Fruit fly (Drosophila melanogaster): Measurements from ENCODE around the gene Or94a.

The Or94a gene

DNA sequence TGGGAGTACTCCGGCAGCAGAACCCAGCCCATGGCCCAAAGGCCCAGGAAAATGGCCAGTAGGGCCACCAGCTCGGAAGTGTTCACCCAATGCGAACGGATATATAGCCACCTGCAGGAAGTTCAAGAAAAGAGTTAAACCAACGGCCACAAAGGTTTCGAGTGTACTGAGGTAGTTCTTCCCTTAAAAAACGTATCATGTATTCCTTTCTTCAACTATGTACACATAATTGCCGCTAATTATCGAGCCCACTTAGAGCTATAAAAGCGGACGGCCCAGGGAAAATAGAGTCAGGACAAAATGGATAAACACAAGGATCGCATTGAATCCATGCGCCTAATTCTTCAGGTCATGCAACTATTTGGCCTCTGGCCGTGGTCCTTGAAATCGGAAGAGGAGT lies at the start of gene Or94a:
Or94a (plus strand) TSS at position 301 of the 400 bp plus-strand sequence.
- TF ChIP-seq CG6163 (GFP tag; IDR thresholded peaks at IDR 0.05) (no peak), cyc (GFP tag; optimal IDR thresholded peaks at IDR 0.05) (no peak), dsx (GFP tag; optimal IDR thresholded peaks at IDR 0.05; ENCODE audit: poor library complexity, severe bottlenecking) (no peak), fd85E (GFP tag; optimal IDR thresholded peaks at IDR 0.05) (no peak), CG34406 (GFP tag; optimal IDR thresholded peaks at IDR 0.05) (no peak), CG32006 (GFP tag; optimal IDR thresholded peaks at IDR 0.05) (no peak), Ets21C (GFP tag; optimal IDR thresholded peaks at IDR 0.05) (no peak), topi (GFP tag; optimal IDR thresholded peaks at IDR 0.05) (no peak), CG1621 (tag; optimal IDR thresholded peaks at IDR 0.05) (no peak), Hr4 (GFP tag; optimal IDR thresholded peaks at IDR 0.05) (no peak), CG3919 (GFP tag; optimal IDR thresholded peaks at IDR 0.05) (no peak), CG8119 (GFP tag; IDR thresholded peaks at IDR 0.05) (no peak), Blimp-1 (GFP tag; optimal IDR thresholded peaks at IDR 0.05) (no peak), esn (GFP tag; optimal IDR thresholded peaks at IDR 0.05) (no peak), Met (GFP tag; optimal IDR thresholded peaks at IDR 0.05) (no peak)

dm6 chr3R:22965220-22965619 lies 21.9 kb upstream of the Or94a start:
- TF ChIP-seq spab (GFP tag; optimal IDR thresholded peaks at IDR 0.05) = no peak
- TF ChIP-seq CG31627 (GFP tag; optimal IDR thresholded peaks at IDR 0.05) = no peak
- no peak for TF ChIP-seq CG15336 (GFP tag; IDR thresholded peaks at IDR 0.05)
- TF ChIP-seq Hr39 (GFP tag; optimal IDR thresholded peaks at IDR 0.05) = peak; percentile 7
- TF ChIP-seq CG10669 (GFP tag; optimal IDR thresholded peaks at IDR 0.05) = peak; percentile 21
- TF ChIP-seq Eip78C (GFP tag) = peak; percentile 66
- no peak for TF ChIP-seq net (GFP tag; optimal IDR thresholded peaks at IDR 0.05)
- no peak for TF ChIP-seq CG6854 (GFP tag; optimal IDR thresholded peaks at IDR 0.05)

dm6 chr3R:22965984-22966383 lies 21.1 kb upstream of the Or94a start, which contains the start of gene Tpl94D:
Gene Tpl94D, plus strand, starts transcription at chr3R:22966284.
- no peak for TF ChIP-seq CG15336 (GFP tag; IDR thresholded peaks at IDR 0.05)

DNA sequence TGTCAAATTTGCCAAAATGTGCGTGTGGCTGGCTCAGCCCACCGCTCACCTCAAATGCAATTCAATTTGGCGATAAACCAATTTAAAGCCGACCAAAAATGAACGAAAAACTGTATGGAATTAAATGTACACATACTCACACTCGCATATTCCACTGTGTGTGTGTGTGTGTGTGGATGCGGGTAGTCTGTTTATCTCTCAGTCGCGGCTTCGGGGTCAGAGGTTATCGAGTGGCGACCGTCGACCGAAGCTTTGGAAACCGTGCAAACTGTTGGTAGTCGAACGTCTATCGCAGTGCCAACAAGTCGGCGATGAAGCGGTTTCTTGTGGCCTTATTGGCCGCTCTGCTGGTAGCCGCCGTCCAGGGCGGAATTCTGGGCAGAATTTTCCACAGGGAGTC lies 10.1 kb upstream of the Or94a start, which contains the start of gene Gbp3:
Gbp3 (plus strand) TSS at position 274 of the 400 bp plus-strand sequence.
- peak; percentile 98 for TF ChIP-seq svp (GFP tag)
- TF ChIP-seq CG1621 (tag; optimal IDR thresholded peaks at IDR 0.05) = no peak

DNA sequence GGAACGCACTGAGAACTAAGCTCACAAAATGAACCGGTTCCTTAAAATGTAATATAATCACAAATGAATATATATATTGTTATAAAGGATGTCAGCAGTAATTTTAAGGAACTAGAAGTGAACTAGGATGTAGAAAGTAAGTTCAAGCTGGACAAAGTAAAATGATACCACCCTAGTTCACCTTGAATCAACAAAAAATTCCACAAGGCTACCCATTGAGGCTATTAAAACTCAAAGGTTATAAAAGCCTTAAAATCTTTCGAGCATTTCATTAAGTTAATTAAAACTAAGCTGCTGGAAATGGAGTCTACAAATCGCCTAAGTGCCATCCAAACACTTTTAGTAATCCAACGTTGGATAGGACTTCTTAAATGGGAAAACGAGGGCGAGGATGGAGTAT lies 1.9 kb downstream of the Or94a start, which contains the start of gene Or94b:
Or94b (plus strand) TSS at position 301 of the 400 bp plus-strand sequence.
- TF ChIP-seq CG11902 (GFP tag; optimal IDR thresholded peaks at IDR 0.05) = no peak
- no peak for TF ChIP-seq CG6792 (GFP tag; optimal IDR thresholded peaks at IDR 0.05)
- no peak for TF ChIP-seq Hr38 (GFP tag; optimal IDR thresholded peaks at IDR 0.05)
- no peak for TF ChIP-seq Gug (GFP tag; IDR thresholded peaks at IDR 0.05)
- TF ChIP-seq CG6163 (GFP tag; IDR thresholded peaks at IDR 0.05) = no peak
- no peak for TF ChIP-seq topi (GFP tag; optimal IDR thresholded peaks at IDR 0.05)
- TF ChIP-seq CG32006 (GFP tag; optimal IDR thresholded peaks at IDR 0.05) = no peak
- no peak for TF ChIP-seq CG8319 (GFP tag; optimal IDR thresholded peaks at IDR 0.05)
- no peak for TF ChIP-seq Eip75B (GFP tag; optimal IDR thresholded peaks at IDR 0.05)
- TF ChIP-seq CG3032 (tag; optimal IDR thresholded peaks at IDR 0.05) = no peak

dm6 chr3R:22997912-22998622 lies 11.0 kb downstream of the Or94a start, which contains the start of gene Nha2:
Gene Nha2, minus strand, starts transcription at chr3R:22998528.
- peak; percentile 40 for TF ChIP-seq svp (GFP tag)
- TF ChIP-seq CG11762 (GFP tag; optimal IDR thresholded peaks at IDR 0.05; ENCODE audit: insufficient read depth) = no peak
- peak; percentile 11 for TF ChIP-seq Eip78C (GFP tag)
